Worm (Caenorhabditis elegans) whole organism, L2 larva: Measurements from ENCODE around the gene pqn-70.

ENCODE experiments used
- C34F6.9 ChIP-seq: fragments of 150-350 bp; optimal IDR thresholded peaks from 2 replicates; lab custom pipeline; 2014; ENCODE audit warnings: missing biosample characterization, missing genetic modification characterization
- F13H6.1 ChIP-seq: sonication (generic microtip); optimal IDR thresholded peaks from 2 replicates; lab custom pipeline; 2016; ENCODE audit warnings: missing genetic modification characterization, missing compliant biosample characterization
- R02D3.7 ChIP-seq: fragments of 150-350 bp; optimal IDR thresholded peaks from 2 replicates; lab custom pipeline; 2014; ENCODE audit warnings: missing biosample characterization, missing genetic modification characterization
- Y55F3AM.14 ChIP-seq: fragments of 200-800 bp; sonication (Bioruptor generic); optimal IDR thresholded peaks from 2 replicates; lab custom pipeline; 2018; ENCODE audit warnings: mild to moderate bottlenecking, missing genetic modification characterization, missing compliant biosample characterization
- ZK546.5 ChIP-seq: sonication (generic microtip); optimal IDR thresholded peaks from 2 replicates; lab custom pipeline; 2017; ENCODE audit warnings: missing biosample characterization, missing genetic modification characterization
- alr-1 ChIP-seq: fragments of 150-350 bp; optimal IDR thresholded peaks from 2 replicates; lab custom pipeline; 2014; ENCODE audit warnings: missing biosample characterization, missing genetic modification characterization
- aly-2 ChIP-seq: fragments of 150-350 bp; optimal IDR thresholded peaks from 2 replicates; lab custom pipeline; 2014; ENCODE audit warnings: missing biosample characterization, missing genetic modification characterization
- ama-1 ChIP-seq: fragments of 150-350 bp; optimal IDR thresholded peaks from 2 replicates; lab custom pipeline; 2018; ENCODE audit warnings: inconsistent platforms
- blmp-1 ChIP-seq: sonication (generic microtip); optimal IDR thresholded peaks from 2 replicates; lab custom pipeline; 2017; ENCODE audit warnings: missing genetic modification characterization, mild to moderate bottlenecking, missing compliant biosample characterization, antibody characterized with exemption, moderate library complexity; ENCODE audit not compliant: insufficient read depth
- ceh-16 ChIP-seq: fragments of 150-350 bp; optimal IDR thresholded peaks from 2 replicates; lab custom pipeline; 2014; ENCODE audit warnings: missing biosample characterization, missing genetic modification characterization
- ceh-82 ChIP-seq: fragments of 150-350 bp; optimal IDR thresholded peaks from 2 replicates; lab custom pipeline; 2014; ENCODE audit warnings: missing biosample characterization, missing genetic modification characterization
- crh-2 ChIP-seq: sonication (generic microtip); optimal IDR thresholded peaks from 2 replicates; lab custom pipeline; 2017; ENCODE audit warnings: missing biosample characterization, missing genetic modification characterization
- dmd-4 ChIP-seq: sonication (generic microtip); optimal IDR thresholded peaks from 2 replicates; lab custom pipeline; 2017; ENCODE audit warnings: missing biosample characterization, missing genetic modification characterization
- egl-27 ChIP-seq: sonication (generic microtip); optimal IDR thresholded peaks from 3 replicates; lab custom pipeline; 2017; ENCODE audit warnings: missing biosample characterization, missing genetic modification reagents, missing genetic modification characterization
- elt-1 ChIP-seq: fragments of 150-350 bp; optimal IDR thresholded peaks from 2 replicates; lab custom pipeline; 2014; ENCODE audit warnings: missing biosample characterization, missing genetic modification characterization
- elt-3 ChIP-seq: sonication (generic microtip); optimal IDR thresholded peaks from 2 replicates; lab custom pipeline; 2017; ENCODE audit warnings: missing biosample characterization, missing genetic modification characterization
- fos-1 ChIP-seq: fragments of 150-350 bp; optimal IDR thresholded peaks from 2 replicates; lab custom pipeline; 2014; ENCODE audit warnings: missing biosample characterization, missing genetic modification characterization
- gmeb-1 ChIP-seq: fragments of 150-350 bp; optimal IDR thresholded peaks from 2 replicates; lab custom pipeline; 2014; ENCODE audit warnings: missing biosample characterization, missing genetic modification characterization
- lin-11 ChIP-seq: fragments of 150-350 bp; sonication (generic microtip); optimal IDR thresholded peaks from 2 replicates; lab custom pipeline; 2014; ENCODE audit warnings: missing biosample characterization, missing genetic modification characterization, inconsistent platforms, mixed read lengths
- lin-13 ChIP-seq: fragments of 150-350 bp; optimal IDR thresholded peaks from 2 replicates; lab custom pipeline; 2014; ENCODE audit warnings: missing biosample characterization, missing genetic modification reagents, missing genetic modification characterization
- lin-39 ChIP-seq: fragments of 150-350 bp; optimal IDR thresholded peaks from 2 replicates; lab custom pipeline; 2014; ENCODE audit warnings: missing biosample characterization, missing genetic modification reagents, missing genetic modification characterization
- lsy-2 ChIP-seq, 2 experiments: fragments of 150-350 bp in 1 of 2; sonication (generic microtip) in 1 of 2; optimal IDR thresholded peaks; 2 replicates each; lab custom pipeline; 2014 to 2017; ENCODE audit warnings: missing biosample characterization in 2 of 2, missing genetic modification characterization in 2 of 2
- mab-5 ChIP-seq: fragments of 150-350 bp; optimal IDR thresholded peaks from 2 replicates; lab custom pipeline; 2014; ENCODE audit warnings: missing biosample characterization, missing genetic modification characterization
- mbf-1 ChIP-seq: sonication (generic microtip); optimal IDR thresholded peaks from 2 replicates; lab custom pipeline; 2017; ENCODE audit warnings: missing biosample characterization, missing genetic modification characterization
- mdl-1 ChIP-seq, 2 experiments: fragments of 150-350 bp in 1 of 2; sonication (generic microtip) in 1 of 2; optimal IDR thresholded peaks; 2 replicates each; lab custom pipeline; 2017; ENCODE audit warnings: missing biosample characterization in 2 of 2, missing genetic modification characterization in 2 of 2
- nhr-10 ChIP-seq: sonication (generic microtip); optimal IDR thresholded peaks from 2 replicates; lab custom pipeline; 2017; ENCODE audit warnings: missing biosample characterization, missing genetic modification characterization
- nhr-11 ChIP-seq: fragments of 150-350 bp; optimal IDR thresholded peaks from 2 replicates; lab custom pipeline; 2014; ENCODE audit warnings: missing biosample characterization, missing genetic modification characterization
- nhr-12 ChIP-seq: fragments of 150-350 bp; optimal IDR thresholded peaks from 2 replicates; lab custom pipeline; 2014; ENCODE audit warnings: missing biosample characterization, missing genetic modification characterization
- nhr-129 ChIP-seq: fragments of 150-350 bp; optimal IDR thresholded peaks from 2 replicates; lab custom pipeline; 2014; ENCODE audit warnings: missing biosample characterization, missing genetic modification characterization
- nhr-21 ChIP-seq: fragments of 150-350 bp; optimal IDR thresholded peaks from 2 replicates; lab custom pipeline; 2014; ENCODE audit warnings: missing biosample characterization, missing genetic modification characterization
- nhr-23 ChIP-seq: fragments of 150-350 bp; optimal IDR thresholded peaks from 2 replicates; lab custom pipeline; 2014; ENCODE audit warnings: missing biosample characterization, missing genetic modification reagents, missing genetic modification characterization
- nhr-237 ChIP-seq: fragments of 150-350 bp; optimal IDR thresholded peaks from 2 replicates; lab custom pipeline; 2014; ENCODE audit warnings: missing biosample characterization, missing genetic modification characterization
- nhr-25 ChIP-seq: fragments of 150-350 bp; sonication (generic microtip); optimal IDR thresholded peaks from 3 replicates; lab custom pipeline; 2014; ENCODE audit warnings: missing biosample characterization, missing genetic modification characterization
- nhr-6 ChIP-seq: fragments of 150-350 bp; optimal IDR thresholded peaks from 2 replicates; lab custom pipeline; 2014; ENCODE audit warnings: missing biosample characterization, missing genetic modification characterization
- nhr-77 ChIP-seq: fragments of 150-350 bp; optimal IDR thresholded peaks from 2 replicates; lab custom pipeline; 2014; ENCODE audit warnings: missing biosample characterization, missing genetic modification characterization
- peb-1 ChIP-seq: fragments of 150-350 bp; optimal IDR thresholded peaks from 2 replicates; lab custom pipeline; 2014; ENCODE audit warnings: missing biosample characterization, missing genetic modification characterization
- sem-4 ChIP-seq: fragments of 150-350 bp; optimal IDR thresholded peaks from 2 replicates; lab custom pipeline; 2014; ENCODE audit warnings: missing biosample characterization, missing genetic modification reagents, missing genetic modification characterization
- skn-1 ChIP-seq: sonication (generic microtip); optimal IDR thresholded peaks from 2 replicates; lab custom pipeline; 2017; ENCODE audit warnings: missing biosample characterization, missing genetic modification characterization
- sma-3 ChIP-seq: sonication (generic microtip); optimal IDR thresholded peaks from 2 replicates; lab custom pipeline; 2016; ENCODE audit warnings: missing genetic modification reagents, missing genetic modification characterization, missing compliant biosample characterization
- sma-9 ChIP-seq, 2 experiments: fragments of 150-350 bp in 1 of 2; sonication (generic microtip) in 1 of 2; optimal IDR thresholded peaks; 2 replicates each; lab custom pipeline; 2014 to 2016; ENCODE audit warnings: missing genetic modification characterization in 2 of 2, mild to moderate bottlenecking in 1 of 2, missing biosample characterization in 1 of 2, missing compliant biosample characterization in 1 of 2, missing genetic modification reagents in 1 of 2, moderate library complexity in 1 of 2
- snpc-4 ChIP-seq: fragments of 150-350 bp; optimal IDR thresholded peaks from 2 replicates; lab custom pipeline; 2014; ENCODE audit warnings: missing biosample characterization, missing genetic modification characterization
- unc-39 ChIP-seq: fragments of 150-350 bp; optimal IDR thresholded peaks from 2 replicates; lab custom pipeline; 2014; ENCODE audit warnings: missing biosample characterization, missing genetic modification characterization
- unc-55 ChIP-seq: fragments of 150-350 bp; sonication (generic microtip); optimal IDR thresholded peaks from 3 replicates; lab custom pipeline; 2014; ENCODE audit warnings: missing biosample characterization, missing genetic modification reagents, missing genetic modification characterization
- unc-62 ChIP-seq: fragments of 150-350 bp; optimal IDR thresholded peaks from 2 replicates; lab custom pipeline; 2014; ENCODE audit warnings: missing biosample characterization, missing genetic modification reagents, missing genetic modification characterization
- zag-1 ChIP-seq: fragments of 150-350 bp; optimal IDR thresholded peaks from 2 replicates; lab custom pipeline; 2014; ENCODE audit warnings: missing biosample characterization, missing genetic modification characterization
- ztf-1 ChIP-seq: fragments of 200-800 bp; sonication (Bioruptor generic); conservative IDR thresholded peaks from 2 replicates; pipeline ENCODE4 v1.3.6; 2022; ENCODE audit warnings: missing genetic modification characterization, missing compliant biosample characterization
- ztf-11 ChIP-seq: sonication (generic microtip); optimal IDR thresholded peaks from 2 replicates; lab custom pipeline; 2017; ENCODE audit warnings: missing biosample characterization, missing genetic modification characterization
- ztf-4 ChIP-seq: fragments of 150-350 bp; optimal IDR thresholded peaks from 2 replicates; lab custom pipeline; 2014; ENCODE audit warnings: missing biosample characterization, missing genetic modification characterization

The pqn-70 gene

ce11 chrV:11228653-11229173, at the start of gene pqn-70:
pqn-70 (minus strand) TSS chrV:11228703.
- TF ChIP-seq nhr-129 (tag; lab: Kevin White, UChicago) (peak; percentile 81), R02D3.7 (tag; lab: Kevin White, UChicago) (no peak), sem-4 (tag; lab: Kevin White, UChicago) (peak; percentile 83), ztf-11 (tag; lab: Kevin White, UChicago) (no peak), lin-11 (tag; lab: Kevin White, UChicago) (peak; percentile 91), dmd-4 (tag; lab: Kevin White, UChicago) (no peak), egl-27 (peak; percentile 45), blmp-1 (tag; lab: Kevin White, UChicago) (peak; percentile 77), fos-1 (peak; percentile 55), nhr-6 (tag; lab: Kevin White, UChicago) (peak; percentile 40), nhr-12 (tag; lab: Kevin White, UChicago) (peak; percentile 9), unc-39 (tag; lab: Kevin White, UChicago) (no peak), nhr-77 (tag; lab: Kevin White, UChicago) (no peak), nhr-23 (tag; lab: Kevin White, UChicago) (no peak), aly-2 (no peak), ztf-1 (GFP tag; lab: Robert Waterston, UW) (no peak), snpc-4 (peak; percentile 71), peb-1 (no peak), sma-9 (GFP tag; optimal IDR thresholded peaks at IDR 0.05; lab: Kevin White, UChicago) (peak; percentile 87), sma-9 (tag; optimal IDR thresholded peaks at IDR 0.05; lab: Kevin White, UChicago) (no peak), F13H6.1 (tag; lab: Kevin White, UChicago) (peak; percentile 84), mbf-1 (no peak), nhr-10 (no peak), skn-1 (no peak), mab-5 (tag; lab: Kevin White, UChicago) (peak; percentile 71), Y55F3AM.14 (GFP tag; lab: Kevin White, UChicago) (peak; percentile 29), ztf-4 (peak; percentile 59), nhr-21 (tag; lab: Kevin White, UChicago) (peak; percentile 85), nhr-237 (tag; lab: Kevin White, UChicago) (no peak), lin-39 (tag; lab: Kevin White, UChicago) (no peak), unc-55 (peak; percentile 91), alr-1 (tag; lab: Kevin White, UChicago) (no peak), ceh-82 (peak; percentile 78), lsy-2 (tag; optimal IDR thresholded peaks at IDR 0.05; lab: Kevin White, UChicago) (peak; percentile 67 to 92), unc-62 (no peak), elt-3 (tag; lab: Kevin White, UChicago) (no peak), zag-1 (tag; lab: Kevin White, UChicago) (peak; percentile 57), crh-2 (tag; lab: Kevin White, UChicago) (peak; percentile 89), nhr-25 (tag; lab: Kevin White, UChicago) (peak; percentile 82), gmeb-1 (tag; lab: Kevin White, UChicago) (peak; percentile 78), ZK546.5 (tag; lab: Kevin White, UChicago) (no peak), sma-3 (peak; percentile 86), ama-1 (lab: Kevin White, UChicago) (peak; percentile 37), elt-1 (no peak), C34F6.9 (peak; percentile 92), ceh-16 (no peak), mdl-1 (tag; optimal IDR thresholded peaks at IDR 0.05; lab: Kevin White, UChicago) (peak in 1 of 2 experiments; percentile 23), lin-13 (peak; percentile 83), nhr-11 (no peak)
